Fruit fly (Drosophila melanogaster): ENCODE measurements around the gene beat-VII.
A peak's percentile ranks its signal among the peaks of the same experiment; 100 is the strongest.

The beat-VII gene

DNA sequence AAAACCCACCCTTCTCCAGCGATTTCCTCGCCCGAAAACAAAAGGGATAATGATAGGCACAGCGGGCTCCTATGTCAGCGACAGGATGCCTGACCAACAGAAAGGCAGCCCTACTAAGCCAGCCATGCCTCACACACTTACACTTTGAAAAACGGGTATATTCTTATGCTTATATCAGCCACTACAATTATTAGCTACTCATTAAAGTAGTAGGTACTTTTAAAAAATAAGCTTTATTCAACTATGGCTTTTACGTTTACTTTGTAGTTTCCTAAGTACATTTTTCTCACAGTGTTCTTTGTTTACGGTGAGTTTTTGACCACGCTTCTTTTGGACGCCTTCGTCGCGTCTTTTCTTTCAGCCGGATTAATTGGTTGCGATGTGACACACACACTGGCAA is 8.4 kb upstream of the beat-VII start:
- TF ChIP-seq CG7368 (GFP tag; optimal IDR thresholded peaks at IDR 0.05) (no peak), dac (GFP tag; optimal IDR thresholded peaks at IDR 0.05) (no peak), CG6163 (GFP tag; IDR thresholded peaks at IDR 0.05) (no peak)

DNA sequence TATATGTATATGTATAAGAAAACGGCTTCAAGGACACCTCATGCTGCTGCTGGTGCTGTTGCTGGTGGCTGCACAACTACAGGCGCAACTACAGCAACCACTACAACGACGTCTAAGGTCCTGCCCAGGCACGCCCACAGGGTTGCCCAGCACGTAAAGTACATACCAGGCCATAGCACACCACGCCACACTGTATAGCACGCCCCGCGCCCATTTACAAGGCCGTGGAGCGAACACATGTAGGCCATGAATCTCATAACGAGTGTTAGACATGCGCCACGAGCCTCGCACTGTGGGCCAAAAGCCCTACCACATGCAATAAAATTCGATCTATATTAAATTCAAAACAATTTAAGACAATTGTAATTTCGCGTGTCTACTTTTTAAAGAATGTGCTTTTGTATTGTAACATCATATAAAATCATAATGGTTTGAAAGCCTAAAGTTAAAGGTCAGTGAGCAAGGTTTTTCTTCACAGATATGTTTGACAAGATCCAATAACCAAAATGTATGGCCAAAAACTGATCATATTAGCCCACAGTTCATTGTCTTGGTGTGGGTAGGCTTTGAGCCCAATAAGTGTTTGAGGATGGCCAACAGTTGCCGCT is 10.1 kb downstream of the beat-VII start:
- TF ChIP-seq CG8119 (GFP tag; IDR thresholded peaks at IDR 0.05) = no peak
- TF ChIP-seq Lpt (GFP tag; optimal IDR thresholded peaks at IDR 0.05) = no peak
- TF ChIP-seq CG3919 (GFP tag; optimal IDR thresholded peaks at IDR 0.05) = no peak
- TF ChIP-seq topi (GFP tag; optimal IDR thresholded peaks at IDR 0.05) = no peak
- no peak for TF ChIP-seq CG6808 (GFP tag; optimal IDR thresholded peaks at IDR 0.05)
- peak; percentile 6 for TF ChIP-seq CG32006 (GFP tag; optimal IDR thresholded peaks at IDR 0.05)
- no peak for TF ChIP-seq CG6276 (GFP tag; optimal IDR thresholded peaks at IDR 0.05)
- TF ChIP-seq CG10669 (GFP tag; optimal IDR thresholded peaks at IDR 0.05) = no peak

DNA sequence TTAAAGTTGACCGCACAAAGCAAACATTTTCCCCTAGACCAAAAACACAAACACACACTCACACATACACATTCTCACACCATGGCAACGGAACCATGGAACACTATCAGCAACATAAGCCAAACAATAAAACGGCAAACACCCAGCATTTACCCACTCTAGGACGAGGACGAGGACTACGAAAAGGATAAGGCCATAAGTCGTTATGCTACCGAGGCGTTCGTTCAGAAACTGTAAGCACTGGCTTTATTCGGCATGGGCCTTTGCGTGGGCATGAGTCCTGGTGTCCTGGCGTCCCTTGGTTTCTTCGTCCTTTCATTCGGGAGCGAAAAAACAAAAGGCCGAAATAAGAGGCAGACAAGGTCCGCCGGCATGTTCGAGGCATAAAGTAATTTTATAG is 11.5 kb downstream of the beat-VII start:
- TF ChIP-seq Sox14 (GFP tag; optimal IDR thresholded peaks at IDR 0.05) (no peak), pdm3 (GFP tag; optimal IDR thresholded peaks at IDR 0.05) (no peak), Ets21C (GFP tag; optimal IDR thresholded peaks at IDR 0.05) (no peak), CG6792 (GFP tag; optimal IDR thresholded peaks at IDR 0.05) (no peak)

DNA sequence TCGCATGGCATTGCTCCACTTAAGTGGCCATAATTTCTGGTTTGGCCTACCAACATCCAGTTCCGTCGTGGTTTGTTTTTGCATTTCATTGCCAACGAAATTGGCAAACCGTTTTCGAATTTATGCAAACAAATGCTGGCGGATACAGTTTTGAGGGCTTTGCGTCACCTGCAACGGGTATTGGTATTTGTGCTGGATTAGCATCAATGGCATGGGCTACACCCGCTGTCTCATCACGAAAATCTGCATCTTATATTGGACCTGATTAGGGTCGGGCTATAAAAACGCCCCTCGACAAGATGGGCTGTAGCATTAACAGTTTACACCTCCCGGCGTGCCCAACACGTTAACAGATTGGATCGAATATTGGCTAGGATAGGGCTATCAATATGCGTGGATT is 25.6 kb downstream of the beat-VII start, which contains the start of gene Tb:
TSS of gene Tb (plus strand) at position 301 of the 400 bp plus-strand sequence.
- no peak for TF ChIP-seq ss (GFP tag; optimal IDR thresholded peaks at IDR 0.05)
- no peak for TF ChIP-seq Eip78C (GFP tag)
- TF ChIP-seq CG11762 (GFP tag; optimal IDR thresholded peaks at IDR 0.05; ENCODE audit: insufficient read depth) = no peak
- TF ChIP-seq CG6163 (GFP tag; IDR thresholded peaks at IDR 0.05) = no peak
- no peak for TF ChIP-seq CG6854 (GFP tag; optimal IDR thresholded peaks at IDR 0.05)
- TF ChIP-seq CG31627 (GFP tag; optimal IDR thresholded peaks at IDR 0.05) = no peak
- TF ChIP-seq OdsH (GFP tag; optimal IDR thresholded peaks at IDR 0.05) = no peak
- TF ChIP-seq CG11294 (GFP tag; IDR thresholded peaks at IDR 0.05) = no peak

dm6 chr3R:26655416-26655945 is 26.3 kb downstream of the beat-VII start:
- no peak for TF ChIP-seq dsx (GFP tag; optimal IDR thresholded peaks at IDR 0.05; ENCODE audit: poor library complexity, severe bottlenecking)

DNA sequence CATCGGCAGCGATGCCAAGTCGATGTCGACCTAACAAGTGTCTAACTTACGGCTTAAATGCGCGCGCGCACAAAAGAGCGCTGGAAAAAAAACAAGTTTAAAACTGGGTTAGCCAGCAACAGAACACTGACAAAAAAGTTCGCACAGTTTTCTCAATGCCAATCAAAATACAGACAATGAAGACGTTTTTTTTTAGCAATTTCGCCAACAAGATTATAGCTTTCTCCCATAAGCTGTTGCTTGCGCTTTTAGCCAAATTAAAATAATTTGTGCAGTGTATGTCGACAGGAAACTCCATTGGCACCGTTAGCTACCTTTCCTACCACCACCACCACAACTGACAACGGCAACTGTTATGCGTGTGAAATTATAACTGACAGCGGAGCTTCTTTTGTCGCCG is 27.2 kb downstream of the beat-VII start:
- peak; percentile 3 for TF ChIP-seq dac (GFP tag; optimal IDR thresholded peaks at IDR 0.05)
- peak; percentile 37 for TF ChIP-seq achi (GFP tag; optimal IDR thresholded peaks at IDR 0.05)
- peak; percentile 6 for TF ChIP-seq acj6 (GFP tag; optimal IDR thresholded peaks at IDR 0.05)
- no peak for TF ChIP-seq CG1621 (tag; optimal IDR thresholded peaks at IDR 0.05)
- TF ChIP-seq fkh (GFP tag; optimal IDR thresholded peaks at IDR 0.05) = no peak
- TF ChIP-seq Sox102F (GFP tag; optimal IDR thresholded peaks at IDR 0.05) = no peak
- 0 out of 2 replicates have a peak, but pooled peaks have one; percentile 7 for TF ChIP-seq CG11294 (GFP tag; IDR thresholded peaks at IDR 0.05)
- TF ChIP-seq Hr39 (GFP tag; optimal IDR thresholded peaks at IDR 0.05) = peak; percentile 16
- no peak for TF ChIP-seq dsx (GFP tag; optimal IDR thresholded peaks at IDR 0.05; ENCODE audit: poor library complexity, severe bottlenecking)
- no peak for TF ChIP-seq CG8632 (GFP tag; optimal IDR thresholded peaks at IDR 0.05)
- TF ChIP-seq CG3919 (GFP tag; optimal IDR thresholded peaks at IDR 0.05) = peak; percentile 26
- peak; percentile 14 for TF ChIP-seq pdm3 (GFP tag; optimal IDR thresholded peaks at IDR 0.05)
- TF ChIP-seq CG7368 (GFP tag; optimal IDR thresholded peaks at IDR 0.05) = no peak
- TF ChIP-seq Ets96B (tag; optimal IDR thresholded peaks at IDR 0.05) = no peak
- TF ChIP-seq CG32006 (GFP tag; optimal IDR thresholded peaks at IDR 0.05) = peak; percentile 55
- peak; percentile 14 for TF ChIP-seq Eip75B (GFP tag; optimal IDR thresholded peaks at IDR 0.05)
- TF ChIP-seq CG10669 (GFP tag; optimal IDR thresholded peaks at IDR 0.05) = no peak
- TF ChIP-seq Gug (GFP tag; IDR thresholded peaks at IDR 0.05) = 0 out of 2 replicates have a peak, but pooled peaks have one; percentile 37
- peak; percentile 16 for TF ChIP-seq CG11762 (GFP tag; optimal IDR thresholded peaks at IDR 0.05; ENCODE audit: insufficient read depth)
- peak; percentile 39 for TF ChIP-seq CG10631 (GFP tag; optimal IDR thresholded peaks at IDR 0.05)
- peak; percentile 4 for TF ChIP-seq lz (GFP tag; optimal IDR thresholded peaks at IDR 0.05)
- no peak for TF ChIP-seq Lpt (GFP tag; optimal IDR thresholded peaks at IDR 0.05)
- no peak for TF ChIP-seq ss (GFP tag; optimal IDR thresholded peaks at IDR 0.05)
- peak; percentile 47 for TF ChIP-seq CG15336 (GFP tag; IDR thresholded peaks at IDR 0.05)
- TF ChIP-seq eg (GFP tag; IDR thresholded peaks at IDR 0.05) = 0 out of 3 replicates have a peak, but pooled peaks have one; percentile 13
- peak; percentile 76 for TF ChIP-seq Eip78C (GFP tag)
- no peak for TF ChIP-seq Eip93F (GFP tag; optimal IDR thresholded peaks at IDR 0.05)
- TF ChIP-seq Sox14 (GFP tag; optimal IDR thresholded peaks at IDR 0.05) = no peak
- no peak for TF ChIP-seq CG6854 (GFP tag; optimal IDR thresholded peaks at IDR 0.05)
- no peak for TF ChIP-seq Blimp-1 (GFP tag; optimal IDR thresholded peaks at IDR 0.05)

All from whole organism, prepupa.